Worm (Caenorhabditis elegans) whole organism, L2 larva: ENCODE data around the gene Y57A10C.8.

Experiments used
- C34F6.9 ChIP-seq: fragments of 150-350 bp; optimal IDR thresholded peaks from 2 replicates; lab custom pipeline; 2014; ENCODE audit warnings: missing biosample characterization, missing genetic modification characterization
- F13H6.1 ChIP-seq: sonication (generic microtip); optimal IDR thresholded peaks from 2 replicates; lab custom pipeline; 2016; ENCODE audit warnings: missing genetic modification characterization, missing compliant biosample characterization
- R02D3.7 ChIP-seq: fragments of 150-350 bp; optimal IDR thresholded peaks from 2 replicates; lab custom pipeline; 2014; ENCODE audit warnings: missing biosample characterization, missing genetic modification characterization
- ZK546.5 ChIP-seq: sonication (generic microtip); optimal IDR thresholded peaks from 2 replicates; lab custom pipeline; 2017; ENCODE audit warnings: missing biosample characterization, missing genetic modification characterization
- alr-1 ChIP-seq: fragments of 150-350 bp; optimal IDR thresholded peaks from 2 replicates; lab custom pipeline; 2014; ENCODE audit warnings: missing biosample characterization, missing genetic modification characterization
- aly-2 ChIP-seq: fragments of 150-350 bp; optimal IDR thresholded peaks from 2 replicates; lab custom pipeline; 2014; ENCODE audit warnings: missing biosample characterization, missing genetic modification characterization
- ama-1 ChIP-seq: fragments of 150-350 bp; optimal IDR thresholded peaks from 2 replicates; lab custom pipeline; 2018; ENCODE audit warnings: inconsistent platforms
- blmp-1 ChIP-seq: sonication (generic microtip); optimal IDR thresholded peaks from 2 replicates; lab custom pipeline; 2017; ENCODE audit warnings: missing genetic modification characterization, mild to moderate bottlenecking, missing compliant biosample characterization, antibody characterized with exemption, moderate library complexity; ENCODE audit not compliant: insufficient read depth
- ceh-82 ChIP-seq: fragments of 150-350 bp; optimal IDR thresholded peaks from 2 replicates; lab custom pipeline; 2014; ENCODE audit warnings: missing biosample characterization, missing genetic modification characterization
- crh-2 ChIP-seq: sonication (generic microtip); optimal IDR thresholded peaks from 2 replicates; lab custom pipeline; 2017; ENCODE audit warnings: missing biosample characterization, missing genetic modification characterization
- egl-27 ChIP-seq: sonication (generic microtip); optimal IDR thresholded peaks from 3 replicates; lab custom pipeline; 2017; ENCODE audit warnings: missing biosample characterization, missing genetic modification reagents, missing genetic modification characterization
- fos-1 ChIP-seq: fragments of 150-350 bp; optimal IDR thresholded peaks from 2 replicates; lab custom pipeline; 2014; ENCODE audit warnings: missing biosample characterization, missing genetic modification characterization
- gmeb-1 ChIP-seq: fragments of 150-350 bp; optimal IDR thresholded peaks from 2 replicates; lab custom pipeline; 2014; ENCODE audit warnings: missing biosample characterization, missing genetic modification characterization
- lin-39 ChIP-seq: fragments of 150-350 bp; optimal IDR thresholded peaks from 2 replicates; lab custom pipeline; 2014; ENCODE audit warnings: missing biosample characterization, missing genetic modification reagents, missing genetic modification characterization
- lsy-2 ChIP-seq, 2 experiments: fragments of 150-350 bp in 1 of 2; sonication (generic microtip) in 1 of 2; optimal IDR thresholded peaks; 2 replicates each; lab custom pipeline; 2014 to 2017; ENCODE audit warnings: missing biosample characterization in 2 of 2, missing genetic modification characterization in 2 of 2
- mbf-1 ChIP-seq: sonication (generic microtip); optimal IDR thresholded peaks from 2 replicates; lab custom pipeline; 2017; ENCODE audit warnings: missing biosample characterization, missing genetic modification characterization
- mdl-1 ChIP-seq, 2 experiments: fragments of 150-350 bp in 1 of 2; sonication (generic microtip) in 1 of 2; optimal IDR thresholded peaks; 2 replicates each; lab custom pipeline; 2017; ENCODE audit warnings: missing biosample characterization in 2 of 2, missing genetic modification characterization in 2 of 2
- nhr-11 ChIP-seq: fragments of 150-350 bp; optimal IDR thresholded peaks from 2 replicates; lab custom pipeline; 2014; ENCODE audit warnings: missing biosample characterization, missing genetic modification characterization
- nhr-12 ChIP-seq: fragments of 150-350 bp; optimal IDR thresholded peaks from 2 replicates; lab custom pipeline; 2014; ENCODE audit warnings: missing biosample characterization, missing genetic modification characterization
- nhr-129 ChIP-seq: fragments of 150-350 bp; optimal IDR thresholded peaks from 2 replicates; lab custom pipeline; 2014; ENCODE audit warnings: missing biosample characterization, missing genetic modification characterization
- nhr-21 ChIP-seq: fragments of 150-350 bp; optimal IDR thresholded peaks from 2 replicates; lab custom pipeline; 2014; ENCODE audit warnings: missing biosample characterization, missing genetic modification characterization
- nhr-237 ChIP-seq: fragments of 150-350 bp; optimal IDR thresholded peaks from 2 replicates; lab custom pipeline; 2014; ENCODE audit warnings: missing biosample characterization, missing genetic modification characterization
- nhr-25 ChIP-seq: fragments of 150-350 bp; sonication (generic microtip); optimal IDR thresholded peaks from 3 replicates; lab custom pipeline; 2014; ENCODE audit warnings: missing biosample characterization, missing genetic modification characterization
- sem-4 ChIP-seq: fragments of 150-350 bp; optimal IDR thresholded peaks from 2 replicates; lab custom pipeline; 2014; ENCODE audit warnings: missing biosample characterization, missing genetic modification reagents, missing genetic modification characterization
- skn-1 ChIP-seq: sonication (generic microtip); optimal IDR thresholded peaks from 2 replicates; lab custom pipeline; 2017; ENCODE audit warnings: missing biosample characterization, missing genetic modification characterization
- sma-9 ChIP-seq, 2 experiments: fragments of 150-350 bp in 1 of 2; sonication (generic microtip) in 1 of 2; optimal IDR thresholded peaks; 2 replicates each; lab custom pipeline; 2014 to 2016; ENCODE audit warnings: missing genetic modification characterization in 2 of 2, mild to moderate bottlenecking in 1 of 2, missing biosample characterization in 1 of 2, missing compliant biosample characterization in 1 of 2, missing genetic modification reagents in 1 of 2, moderate library complexity in 1 of 2
- unc-39 ChIP-seq: fragments of 150-350 bp; optimal IDR thresholded peaks from 2 replicates; lab custom pipeline; 2014; ENCODE audit warnings: missing biosample characterization, missing genetic modification characterization
- unc-55 ChIP-seq: fragments of 150-350 bp; sonication (generic microtip); optimal IDR thresholded peaks from 3 replicates; lab custom pipeline; 2014; ENCODE audit warnings: missing biosample characterization, missing genetic modification reagents, missing genetic modification characterization
- unc-62 ChIP-seq: fragments of 150-350 bp; optimal IDR thresholded peaks from 2 replicates; lab custom pipeline; 2014; ENCODE audit warnings: missing biosample characterization, missing genetic modification reagents, missing genetic modification characterization
- zag-1 ChIP-seq: fragments of 150-350 bp; optimal IDR thresholded peaks from 2 replicates; lab custom pipeline; 2014; ENCODE audit warnings: missing biosample characterization, missing genetic modification characterization
- ztf-1 ChIP-seq: fragments of 200-800 bp; sonication (Bioruptor generic); conservative IDR thresholded peaks from 2 replicates; pipeline ENCODE4 v1.3.6; 2022; ENCODE audit warnings: missing genetic modification characterization, missing compliant biosample characterization
- ztf-11 ChIP-seq: sonication (generic microtip); optimal IDR thresholded peaks from 2 replicates; lab custom pipeline; 2017; ENCODE audit warnings: missing biosample characterization, missing genetic modification characterization
- ztf-4 ChIP-seq: fragments of 150-350 bp; optimal IDR thresholded peaks from 2 replicates; lab custom pipeline; 2014; ENCODE audit warnings: missing biosample characterization, missing genetic modification characterization

The Y57A10C.8 gene

DNA sequence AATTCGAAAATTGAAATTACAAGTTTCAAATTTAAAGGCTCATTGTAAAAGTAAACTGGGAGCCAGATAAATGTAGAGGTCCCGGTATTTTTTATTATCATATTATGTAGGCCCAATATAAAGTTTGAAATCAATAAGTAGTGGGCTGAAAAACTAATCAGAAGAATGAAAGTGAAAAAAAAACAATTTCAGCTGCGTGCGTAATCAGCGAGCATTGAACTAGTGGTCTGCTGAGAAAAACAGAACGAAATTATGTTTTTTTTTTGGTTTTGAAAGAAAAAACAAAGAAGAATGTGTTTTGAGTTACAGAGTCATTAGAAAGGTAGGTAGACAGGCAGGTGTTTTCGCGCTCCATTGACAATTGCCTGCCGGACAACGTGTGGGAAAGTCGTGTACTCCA is 20.9 kb downstream of the Y57A10C.8 start, which contains the start of gene sre-31:
Gene sre-31, minus strand, starts transcription at position 101 of the 400 bp plus-strand sequence.
- TF ChIP-seq unc-39 (no peak), aly-2 (tag; lab: Kevin White, UChicago) (no peak)
- TF ChIP-seq, all 48 proteins: peak for 0

DNA sequence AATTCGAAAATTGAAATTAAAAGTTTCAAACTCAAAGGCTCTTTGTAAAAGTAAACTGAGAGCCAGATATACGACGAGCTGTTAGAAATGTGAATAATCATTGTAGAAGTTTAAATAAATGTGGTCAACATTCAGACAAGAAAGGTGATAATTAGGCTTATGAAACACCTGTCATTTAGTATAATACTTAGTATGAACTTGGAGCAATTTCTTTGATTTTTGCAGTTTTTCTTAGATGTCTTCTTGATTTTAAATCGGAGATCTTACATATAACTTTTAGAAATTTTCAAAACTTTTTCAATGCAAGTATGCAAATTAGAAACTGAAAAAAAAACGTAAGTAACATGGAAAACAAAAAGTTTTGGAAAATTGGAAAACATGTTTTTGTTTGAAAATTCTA is 23.2 kb downstream of the Y57A10C.8 start, which contains the start of gene sre-30:
Gene sre-30, minus strand, starts transcription at position 101 of the 400 bp plus-strand sequence.
- TF ChIP-seq skn-1 (tag; lab: Kevin White, UChicago) = no peak
- no peak for TF ChIP-seq ztf-4 (tag; lab: Kevin White, UChicago)
- no peak for TF ChIP-seq nhr-21 (tag; lab: Kevin White, UChicago)
- no peak for TF ChIP-seq unc-55 (GFP tag; lab: Kevin White, UChicago)
- TF ChIP-seq nhr-25 = no peak
- no peak for TF ChIP-seq egl-27 (tag; lab: Kevin White, UChicago)
- no peak for TF ChIP-seq unc-62 (GFP tag; lab: Kevin White, UChicago)
- no peak for TF ChIP-seq blmp-1 (tag; lab: Kevin White, UChicago)
- TF ChIP-seq nhr-237 (tag; lab: Kevin White, UChicago) = no peak
- no peak for TF ChIP-seq alr-1 (tag; lab: Kevin White, UChicago)
- TF ChIP-seq ama-1 (lab: Kevin White, UChicago) = no peak

DNA sequence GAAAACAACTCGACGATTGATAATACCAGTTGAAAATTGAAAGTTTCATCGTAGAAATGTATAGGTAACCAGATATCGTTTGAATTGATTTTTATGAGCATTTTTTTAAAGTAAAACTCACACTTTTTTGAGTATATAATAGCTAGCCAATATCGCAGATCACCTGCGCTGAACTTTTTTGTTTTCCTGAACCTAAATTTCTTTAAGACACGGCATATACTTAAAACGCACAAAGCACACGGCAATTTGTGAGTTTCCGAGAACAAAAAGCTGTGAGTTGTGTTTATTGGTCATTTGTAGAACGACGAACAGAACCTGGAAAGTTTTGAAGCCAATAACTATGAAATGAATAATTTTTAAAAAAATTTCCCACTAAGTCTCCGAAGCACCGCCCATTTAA is 27.9 kb downstream of the Y57A10C.8 start, which contains the start of gene sre-29:
Gene sre-29, minus strand, starts transcription at position 101 of the 400 bp plus-strand sequence.
- no peak for TF ChIP-seq lsy-2 (tag; optimal IDR thresholded peaks at IDR 0.05; lab: Kevin White, UChicago)
- no peak for TF ChIP-seq ztf-11 (tag; lab: Kevin White, UChicago)
- TF ChIP-seq sem-4 = no peak
- no peak for TF ChIP-seq ztf-1 (GFP tag; lab: Robert Waterston, UW)
- TF ChIP-seq gmeb-1 (tag; lab: Kevin White, UChicago) = no peak
- TF ChIP-seq mdl-1 (tag; optimal IDR thresholded peaks at IDR 0.05; lab: Kevin White, UChicago) = no peak
- no peak for TF ChIP-seq nhr-25
- no peak for TF ChIP-seq R02D3.7
- no peak for TF ChIP-seq mbf-1 (tag; lab: Kevin White, UChicago)
- TF ChIP-seq aly-2 (tag; lab: Kevin White, UChicago) = no peak

DNA sequence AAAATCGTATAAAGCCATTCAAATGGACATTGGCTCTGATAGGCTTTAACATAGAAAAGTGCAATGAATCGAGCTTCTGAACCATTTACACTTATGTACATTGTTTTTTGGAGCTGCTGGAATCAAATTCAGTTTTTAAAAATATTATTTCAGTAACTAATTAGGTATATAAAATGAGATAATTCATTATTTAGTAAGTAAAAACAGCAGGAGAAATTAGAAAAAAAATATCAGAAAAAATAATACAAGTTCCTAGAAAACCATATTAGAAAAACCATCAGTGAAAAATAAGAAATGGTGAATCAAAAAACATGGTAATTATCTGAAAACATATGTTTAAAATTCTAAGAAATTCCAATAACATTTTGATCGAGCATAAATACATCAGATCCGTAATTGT is 32.0 kb downstream of the Y57A10C.8 start, which contains the start of gene F57G9.7:
Gene F57G9.7, minus strand, starts transcription at position 101 of the 400 bp plus-strand sequence.
- TF ChIP-seq ceh-82 (tag; lab: Kevin White, UChicago) (no peak), nhr-21 (tag; lab: Kevin White, UChicago) (no peak), nhr-25 (no peak), nhr-11 (tag; lab: Kevin White, UChicago) (no peak)

DNA sequence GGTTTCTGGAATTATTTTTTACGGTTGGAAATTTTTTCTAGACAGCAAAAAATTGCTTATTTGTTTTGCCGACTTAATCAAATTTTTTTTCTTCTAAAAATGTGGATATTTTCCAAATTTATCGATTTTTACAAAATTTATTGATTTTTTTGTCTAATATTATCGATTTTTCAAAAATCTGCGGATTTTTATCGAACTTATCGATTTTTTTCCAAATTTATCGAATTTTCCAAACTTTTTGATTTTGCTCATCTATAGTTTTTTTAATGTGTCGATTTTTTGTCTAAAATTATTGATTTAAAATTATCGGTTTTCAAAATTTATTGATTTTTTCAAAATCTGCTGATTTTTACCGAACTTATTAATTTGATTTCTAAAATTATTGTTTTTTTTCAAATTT is 35.5 kb downstream of the Y57A10C.8 start:
- TF ChIP-seq C34F6.9 (tag; lab: Kevin White, UChicago) = no peak
- TF ChIP-seq F13H6.1 (tag; lab: Kevin White, UChicago) = no peak
- no peak for TF ChIP-seq sem-4
- TF ChIP-seq alr-1 (tag; lab: Kevin White, UChicago) = no peak
- TF ChIP-seq mbf-1 (tag; lab: Kevin White, UChicago) = no peak
- no peak for TF ChIP-seq R02D3.7
- TF ChIP-seq fos-1 = no peak
- no peak for TF ChIP-seq crh-2
- no peak for TF ChIP-seq zag-1
- no peak for TF ChIP-seq lin-39
- no peak for TF ChIP-seq nhr-12 (tag; lab: Kevin White, UChicago)
- no peak for TF ChIP-seq nhr-11 (tag; lab: Kevin White, UChicago)
- TF ChIP-seq ZK546.5 (tag; lab: Kevin White, UChicago) = no peak
- no peak for TF ChIP-seq nhr-237 (tag; lab: Kevin White, UChicago)
- no peak for TF ChIP-seq nhr-129 (tag; lab: Kevin White, UChicago)
- no peak for TF ChIP-seq sma-9 (GFP tag; optimal IDR thresholded peaks at IDR 0.05; lab: Kevin White, UChicago)
- no peak for TF ChIP-seq sma-9 (tag; optimal IDR thresholded peaks at IDR 0.05; lab: Kevin White, UChicago)

DNA sequence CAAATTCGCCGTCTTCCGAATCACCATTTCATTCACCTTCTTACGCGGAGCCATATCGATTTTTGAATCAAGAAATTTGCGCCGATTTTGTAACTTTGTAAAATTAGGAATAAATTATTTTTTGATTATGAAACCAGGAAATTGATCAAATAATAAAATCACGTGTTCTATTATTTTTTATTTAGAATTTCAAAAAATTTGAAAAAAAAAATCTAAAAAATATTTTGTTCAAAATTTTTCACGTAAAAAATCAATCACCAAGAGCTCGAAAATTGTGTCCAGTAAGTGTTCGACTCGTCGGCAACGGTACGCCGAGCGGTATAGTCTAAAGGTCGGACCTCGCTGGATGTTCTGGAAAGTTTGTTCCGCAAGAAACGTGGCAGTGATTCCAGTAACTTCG is 36.0 kb downstream of the Y57A10C.8 start, which contains the start of gene Y57A10B.7:
Gene Y57A10B.7, minus strand, starts transcription at position 101 of the 400 bp plus-strand sequence.
- TF ChIP-seq sem-4 (no peak), aly-2 (tag; lab: Kevin White, UChicago) (no peak), ztf-1 (GFP tag; lab: Robert Waterston, UW) (no peak), mdl-1 (tag; optimal IDR thresholded peaks at IDR 0.05; lab: Kevin White, UChicago) (no peak)
